Worm (Caenorhabditis elegans): ENCODE data around the gene ctsa-3.2.

The ctsa-3.2 gene

DNA sequence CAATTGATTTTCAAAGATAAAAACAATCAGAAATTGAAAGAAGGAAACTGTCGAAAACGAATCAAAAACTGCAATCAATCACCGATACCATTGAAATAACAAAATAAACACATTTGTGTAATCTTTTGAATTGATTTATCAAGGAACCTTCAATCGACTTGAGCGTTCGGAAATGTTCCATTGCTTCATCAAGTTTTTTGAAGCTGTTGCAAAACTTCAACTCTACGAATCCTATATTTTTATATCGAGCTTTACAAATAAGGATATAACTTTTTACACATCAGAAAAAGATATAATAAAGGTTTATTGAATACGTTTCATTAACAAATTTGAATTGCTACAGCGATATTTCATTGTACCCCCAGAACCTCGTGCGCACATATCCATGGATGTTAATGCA is 2.0 kb upstream of the ctsa-3.2 start, which contains the start of gene chil-8:
TSS of gene chil-8 (minus strand) at position 101 of the 400 bp plus-strand sequence.
- TF ChIP-seq npax-4 (tag; optimal IDR thresholded peaks at IDR 0.05), result no peak
- no peak for TF ChIP-seq fkh-10 (GFP tag; optimal IDR thresholded peaks at IDR 0.05)
- no peak for TF ChIP-seq ceh-6 (GFP tag; optimal IDR thresholded peaks at IDR 0.05)
- TF ChIP-seq hlh-15 (tag; optimal IDR thresholded peaks at IDR 0.05), result no peak
- no peak for TF ChIP-seq elt-2 (tag; optimal IDR thresholded peaks at IDR 0.05)
- no peak for TF ChIP-seq tbx-7 (tag; optimal IDR thresholded peaks at IDR 0.05)
- no peak for TF ChIP-seq dmd-4 (tag; optimal IDR thresholded peaks at IDR 0.05; ENCODE audit: borderline replicate concordance)
- no peak for TF ChIP-seq ceh-22 (tag; optimal IDR thresholded peaks at IDR 0.05)
- no peak for TF ChIP-seq ceh-2 (tag; optimal IDR thresholded peaks at IDR 0.05)
- no peak for TF ChIP-seq ceh-31 (tag; optimal IDR thresholded peaks at IDR 0.05)
- no peak for TF ChIP-seq ceh-34 (tag; optimal IDR thresholded peaks at IDR 0.05)
- no peak for TF ChIP-seq fkh-6 (tag; optimal IDR thresholded peaks at IDR 0.05)
- TF ChIP-seq ceh-48 (tag; optimal IDR thresholded peaks at IDR 0.05), result no peak
- TF ChIP-seq ceh-18 (tag; optimal IDR thresholded peaks at IDR 0.05), result no peak
- no peak for TF ChIP-seq zip-5 (tag; optimal IDR thresholded peaks at IDR 0.05)

DNA sequence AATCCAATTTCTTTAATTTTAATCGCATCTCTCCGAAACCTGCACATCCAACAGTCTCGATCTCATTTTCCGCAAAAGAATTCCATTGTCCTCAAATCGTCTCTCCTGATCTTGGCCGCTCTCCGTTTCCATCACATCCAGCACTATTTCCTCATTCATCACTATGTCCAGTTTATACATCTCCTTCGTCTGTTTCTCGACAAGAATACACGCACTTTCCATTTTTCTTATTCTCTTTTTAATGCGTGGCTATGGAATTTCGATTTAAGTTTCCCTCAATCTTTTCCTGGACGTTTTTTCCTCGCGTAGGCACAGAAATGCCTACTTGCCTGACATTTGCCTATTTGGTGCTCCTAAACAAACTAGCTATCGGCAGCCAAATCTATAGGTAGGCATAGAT is 4.8 kb downstream of the ctsa-3.2 start:
- TF ChIP-seq dve-1 (tag; optimal IDR thresholded peaks at IDR 0.05), result no peak
- TF ChIP-seq K09A11.1 (tag; optimal IDR thresholded peaks at IDR 0.05; ENCODE audit: insufficient read depth), result no peak
- no peak for TF ChIP-seq sox-4 (tag; optimal IDR thresholded peaks at IDR 0.05)
- TF ChIP-seq hlh-6 (tag; optimal IDR thresholded peaks at IDR 0.05), result no peak
- no peak for TF ChIP-seq unc-3 (GFP tag; conservative IDR thresholded peaks at IDR 0.05)
- TF ChIP-seq unc-3 (tag; optimal IDR thresholded peaks at IDR 0.05), result no peak
- TF ChIP-seq pha-4 (tag; optimal IDR thresholded peaks at IDR 0.05), result no peak
- no peak for TF ChIP-seq ceh-2 (tag; optimal IDR thresholded peaks at IDR 0.05)
- no peak for TF ChIP-seq ceh-48 (tag; optimal IDR thresholded peaks at IDR 0.05)
- no peak for TF ChIP-seq sox-2 (GFP tag; IDR thresholded peaks at IDR 0.05)
- no peak for TF ChIP-seq nfya-1 (tag; optimal IDR thresholded peaks at IDR 0.05)
- TF ChIP-seq pros-1 (tag; optimal IDR thresholded peaks at IDR 0.05), result no peak
- TF ChIP-seq npax-4 (tag; optimal IDR thresholded peaks at IDR 0.05), result no peak
- no peak for TF ChIP-seq pag-3 (tag; optimal IDR thresholded peaks at IDR 0.05; ENCODE audit: borderline replicate concordance)
- no peak for TF ChIP-seq Y22D7AL.16 (tag; optimal IDR thresholded peaks at IDR 0.05)
- no peak for TF ChIP-seq pqm-1 (tag; optimal IDR thresholded peaks at IDR 0.05)
- TF ChIP-seq hlh-15 (tag; optimal IDR thresholded peaks at IDR 0.05), result no peak

DNA sequence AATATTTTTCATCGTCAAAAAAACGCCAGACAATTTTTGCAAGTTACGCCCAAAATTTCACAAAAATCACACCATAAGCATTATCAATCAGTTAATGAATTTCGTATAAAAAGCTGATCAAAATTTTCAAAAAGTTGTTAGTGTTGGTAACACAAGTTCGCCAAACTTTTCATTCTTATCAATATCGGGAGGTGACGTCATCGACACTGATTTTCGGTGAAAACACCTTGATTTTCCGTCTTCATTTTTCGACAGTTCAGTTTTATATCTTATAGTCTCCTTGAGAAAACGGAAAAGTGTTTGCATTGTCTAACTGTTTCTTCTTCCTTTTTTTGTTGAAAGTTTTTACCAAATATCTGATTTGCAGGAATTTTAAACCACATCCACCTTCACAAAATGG is 5.8 kb downstream of the ctsa-3.2 start, which contains the start of gene C08H9.15:
TSS of gene C08H9.15 (plus strand) at position 368 of the 400 bp plus-strand sequence.
- no peak for TF ChIP-seq ceh-18 (tag; optimal IDR thresholded peaks at IDR 0.05)
- TF ChIP-seq hlh-13 (GFP tag; optimal IDR thresholded peaks at IDR 0.05), result no peak

DNA sequence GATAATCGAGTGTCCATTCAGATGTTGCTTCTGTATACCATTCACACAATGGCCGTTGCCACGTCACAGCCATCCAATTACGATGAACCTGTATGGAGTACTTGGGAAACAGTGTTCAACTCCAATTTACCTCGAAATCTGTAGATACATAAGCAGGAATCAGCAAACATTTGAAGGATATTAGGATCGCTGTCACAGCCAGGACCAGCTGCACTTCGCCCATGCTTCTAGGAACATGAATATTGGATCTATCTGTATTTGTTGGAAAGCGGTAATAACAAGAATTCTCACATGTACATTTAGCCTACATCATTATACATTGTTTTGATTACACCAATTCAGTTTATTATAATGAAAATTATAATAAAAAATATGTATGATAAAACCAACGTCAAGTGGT is 11.2 kb downstream of the ctsa-3.2 start, which contains the start of gene algn-8:
TSS of gene algn-8 (minus strand) at position 227 of the 400 bp plus-strand sequence.
- no peak for TF ChIP-seq K02D7.2 (tag; optimal IDR thresholded peaks at IDR 0.05)
- no peak for TF ChIP-seq pha-4 (tag; optimal IDR thresholded peaks at IDR 0.05)
- no peak for TF ChIP-seq ceh-45 (GFP tag; IDR thresholded peaks at IDR 0.05)
- TF ChIP-seq T23F11.4 (GFP tag; optimal IDR thresholded peaks at IDR 0.05), result no peak
- no peak for TF ChIP-seq tbx-2 (tag; optimal IDR thresholded peaks at IDR 0.05)
- no peak for TF ChIP-seq ref-2 (tag; optimal IDR thresholded peaks at IDR 0.05)
- no peak for TF ChIP-seq nfya-1 (tag; optimal IDR thresholded peaks at IDR 0.05)

DNA sequence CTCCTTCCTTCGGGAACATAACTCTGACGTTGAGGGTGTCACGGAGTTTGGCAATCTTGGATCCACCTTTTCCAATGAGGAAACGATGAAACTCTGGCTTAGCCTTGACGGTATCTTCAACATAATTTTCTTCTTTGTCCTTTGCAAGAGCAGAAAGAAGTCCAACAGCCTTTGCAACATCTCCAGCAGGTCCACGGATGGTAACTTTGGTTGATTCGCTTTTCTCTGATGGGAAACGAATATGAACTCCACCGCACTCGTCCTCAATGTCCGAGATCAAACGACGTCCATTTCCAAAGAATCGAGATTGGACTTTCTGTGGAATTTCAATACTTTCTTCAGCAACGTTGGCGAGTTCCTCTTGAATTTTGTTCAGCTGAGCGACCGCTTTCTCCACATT is 13.6 kb downstream of the ctsa-3.2 start:
- TF ChIP-seq dve-1 (tag; optimal IDR thresholded peaks at IDR 0.05) (no peak), unc-3 (GFP tag; conservative IDR thresholded peaks at IDR 0.05) (no peak), unc-3 (tag; optimal IDR thresholded peaks at IDR 0.05) (no peak), pqm-1 (tag; optimal IDR thresholded peaks at IDR 0.05) (no peak), K09A11.1 (tag; optimal IDR thresholded peaks at IDR 0.05; ENCODE audit: insufficient read depth) (no peak), ztf-16 (tag; optimal IDR thresholded peaks at IDR 0.05) (no peak), ama-1 (optimal IDR thresholded peaks at IDR 0.05) (no peak), lin-11 (tag; optimal IDR thresholded peaks at IDR 0.05) (no peak), che-1 (tag; optimal IDR thresholded peaks at IDR 0.05) (no peak), ref-2 (tag; optimal IDR thresholded peaks at IDR 0.05) (no peak), ets-4 (tag; optimal IDR thresholded peaks at IDR 0.05) (no peak), fkh-6 (tag; optimal IDR thresholded peaks at IDR 0.05) (no peak), sdc-2 (tag; optimal IDR thresholded peaks at IDR 0.05) (no peak), madf-2 (tag; optimal IDR thresholded peaks at IDR 0.05) (no peak)

Measured in whole organism, late embryonic.